Worm (Caenorhabditis elegans) whole organism, L4/young adult: ENCODE data around the gene gpr-1.

Experiments
- W03F9.2 ChIP-seq: fragments of 150-350 bp; optimal IDR thresholded peaks from 2 replicates; lab custom pipeline; 2014; ENCODE audit warnings: missing biosample characterization, missing genetic modification characterization
- dao-5 ChIP-seq: sonication (generic microtip); optimal IDR thresholded peaks from 2 replicates; lab custom pipeline; 2016; ENCODE audit warnings: missing genotype, missing genetic modification characterization, moderate library complexity, missing compliant biosample characterization
- him-1 ChIP-seq: sonication (generic microtip); optimal IDR thresholded peaks from 2 replicates; lab custom pipeline; 2016; ENCODE audit warnings: missing genotype, missing genetic modification reagents, missing genetic modification characterization, missing compliant biosample characterization

Gene gpr-1

ce11 chrIII:8658367-8658761, 29.6 kb downstream of the gpr-1 start:
- peak; percentile 76 for TF ChIP-seq him-1 (tag; lab: Kevin White, UChicago)
- TF ChIP-seq dao-5: no peak
- TF ChIP-seq W03F9.2: peak; percentile 91

ce11 chrIII:8663143-8663542, 34.4 kb downstream of the gpr-1 start:
- TF ChIP-seq W03F9.2: no peak
- TF ChIP-seq him-1 (tag; lab: Kevin White, UChicago): no peak
- TF ChIP-seq dao-5: no peak

ce11 chrIII:8664897-8665388, 36.2 kb downstream of the gpr-1 start, which contains the start of gene F22B7.1:
Gene F22B7.1, plus strand, starts transcription at chrIII:8665338.
- TF ChIP-seq him-1 (tag; lab: Kevin White, UChicago): no peak
- TF ChIP-seq W03F9.2: no peak
- no peak for TF ChIP-seq dao-5

DNA sequence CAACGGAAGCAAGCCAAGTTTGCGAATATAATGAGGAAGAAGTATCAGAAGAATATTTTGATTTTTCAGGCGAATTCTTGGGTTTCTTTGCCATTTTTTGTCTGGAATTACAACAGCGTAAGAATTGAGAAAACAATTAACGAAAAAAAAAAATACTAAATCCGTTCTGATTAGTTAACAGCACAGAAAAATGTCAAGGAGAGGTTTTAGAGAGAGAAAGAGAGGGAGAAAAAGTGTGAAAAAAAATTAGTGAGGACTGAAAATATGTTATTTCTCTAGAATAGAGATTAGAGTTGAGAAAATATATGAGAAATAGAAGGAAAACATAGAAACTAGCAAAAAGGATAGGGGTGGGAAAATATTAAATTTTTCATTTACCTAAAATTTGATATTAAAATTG, 38.6 kb downstream of the gpr-1 start, which contains the start of gene dpy-19:
Gene dpy-19 (minus strand): TSS at position 101 of the 400 bp plus-strand sequence.
- TF ChIP-seq W03F9.2 (no peak), dao-5 (no peak), him-1 (tag; lab: Kevin White, UChicago) (no peak)

DNA sequence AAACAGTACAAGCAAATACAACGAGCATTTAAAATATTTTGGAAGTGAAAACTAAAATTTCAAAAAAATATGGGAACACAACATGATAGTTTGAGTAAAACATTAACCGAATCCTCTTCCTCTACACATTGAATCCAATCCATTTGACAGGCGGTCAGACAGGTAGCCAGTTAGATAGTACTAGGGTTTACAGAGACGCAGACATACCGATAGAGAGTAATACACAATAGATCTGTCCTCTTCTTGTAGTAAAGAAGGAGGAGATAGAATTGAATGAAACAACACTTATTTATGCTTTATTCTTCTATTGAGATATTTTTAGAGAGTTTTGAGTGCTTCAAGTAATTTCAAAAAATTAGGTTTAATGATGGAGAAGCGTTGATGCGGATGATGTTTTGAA, 40.0 kb downstream of the gpr-1 start:
- no peak for TF ChIP-seq dao-5
- no peak for TF ChIP-seq him-1 (tag; lab: Kevin White, UChicago)
- TF ChIP-seq W03F9.2: no peak

DNA sequence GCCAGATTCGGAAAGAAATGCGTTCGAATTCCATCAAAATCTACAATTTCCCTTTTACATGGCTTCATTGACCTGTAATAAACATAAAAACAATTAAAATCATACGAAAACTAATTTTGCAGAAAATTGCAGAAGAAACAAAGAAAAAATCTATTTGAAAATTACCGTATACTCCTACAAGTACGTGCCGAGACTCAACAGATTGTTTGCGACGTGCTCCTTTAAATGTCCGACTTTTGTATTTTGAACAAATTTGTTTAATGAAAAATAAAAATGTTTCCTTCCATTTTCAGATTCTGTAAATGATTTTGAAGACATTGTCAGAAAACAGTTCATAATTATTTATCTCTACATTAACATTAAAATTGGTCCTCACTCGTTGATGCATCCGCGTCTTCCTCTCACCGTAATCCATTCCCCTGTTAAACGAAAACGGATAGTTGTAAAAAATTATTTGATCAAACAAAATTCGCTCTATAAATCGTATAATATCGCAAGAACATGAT, 46.3 kb downstream of the gpr-1 start, which contains the start of gene pgl-2:
Gene pgl-2 (minus strand): TSS at position 456 of the 506 bp plus-strand sequence.
- TF ChIP-seq dao-5 (no peak), him-1 (tag; lab: Kevin White, UChicago) (no peak), W03F9.2 (no peak)

DNA sequence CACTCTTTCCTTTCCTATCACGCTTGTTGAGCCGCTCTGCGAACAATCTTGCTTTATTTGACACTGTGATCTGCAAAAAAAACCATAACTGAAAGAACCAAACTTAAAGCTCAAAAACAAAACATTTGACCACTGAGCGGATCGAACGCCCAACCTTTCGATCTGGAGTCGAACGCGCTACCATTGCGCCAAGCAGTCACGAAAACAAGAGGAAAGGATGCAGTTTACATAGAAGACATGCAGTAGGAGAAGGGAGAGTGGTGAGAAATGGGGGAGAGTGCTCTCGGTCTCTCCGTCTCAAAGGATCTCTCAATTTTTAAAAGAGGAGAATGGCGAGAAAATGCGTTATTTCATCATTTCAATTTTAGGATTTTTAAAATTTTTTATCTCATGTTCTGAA, 49.6 kb downstream of the gpr-1 start:
- TF ChIP-seq him-1 (tag; lab: Kevin White, UChicago) (peak; percentile 75), dao-5 (peak; percentile 61), W03F9.2 (peak; percentile 18)
